Worm (Caenorhabditis elegans): Measurements from ENCODE around the gene dod-23.

The dod-23 gene

ce11 chrII:8412935-8413334, 14.0 kb upstream of the dod-23 start:
- TF ChIP-seq dpl-1 (GFP tag; optimal IDR thresholded peaks at IDR 0.05) (no peak), Y5F2A.4 (GFP tag; optimal IDR thresholded peaks at IDR 0.05) (no peak), unc-62 (GFP tag; optimal IDR thresholded peaks at IDR 0.05 in 1 of 2) (no peak), unc-62 (tag; optimal IDR thresholded peaks at IDR 0.05) (no peak), daf-16 (GFP tag; optimal IDR thresholded peaks at IDR 0.05) (no peak), daf-16 (tag; optimal IDR thresholded peaks at IDR 0.05) (peak; percentile 94), php-3 (GFP tag; IDR thresholded peaks at IDR 0.05) (peak; percentile 82), nhr-10 (tag; optimal IDR thresholded peaks at IDR 0.05) (no peak), nhr-102 (tag; optimal IDR thresholded peaks at IDR 0.05) (peak; percentile 32), dmd-8 (GFP tag; IDR thresholded peaks at IDR 0.05) (no peak), lin-15B (tag; optimal IDR thresholded peaks at IDR 0.05) (no peak), nhr-28 (tag; optimal IDR thresholded peaks at IDR 0.05) (peak; percentile 45), cey-2 (tag; optimal IDR thresholded peaks at IDR 0.05; ENCODE audit: borderline replicate concordance, insufficient read depth) (no peak), saeg-2 (GFP tag; IDR thresholded peaks at IDR 0.05) (no peak), D1046.2 (GFP tag; IDR thresholded peaks at IDR 0.05) (no peak), dve-1 (tag; optimal IDR thresholded peaks at IDR 0.05; ENCODE audit: insufficient read depth) (peak; percentile 70), hlh-11 (tag; optimal IDR thresholded peaks at IDR 0.05) (peak; percentile 88)

- TF ChIP-seq lsy-2 (tag; optimal IDR thresholded peaks at IDR 0.05) (no peak), unc-62 (GFP tag; optimal IDR thresholded peaks at IDR 0.05 in 1 of 2) (peak in 1 of 2 experiments; percentile 27), unc-62 (tag; optimal IDR thresholded peaks at IDR 0.05) (no peak), dve-1 (tag; optimal IDR thresholded peaks at IDR 0.05; ENCODE audit: insufficient read depth) (peak; percentile 42), mdl-1 (tag; optimal IDR thresholded peaks at IDR 0.05) (no peak), daf-16 (GFP tag; optimal IDR thresholded peaks at IDR 0.05) (no peak), daf-16 (tag; optimal IDR thresholded peaks at IDR 0.05) (peak; percentile 77), daf-12 (tag; optimal IDR thresholded peaks at IDR 0.05) (no peak), tra-1 (GFP tag; IDR thresholded peaks at IDR 0.05) (no peak), nhr-28 (tag; optimal IDR thresholded peaks at IDR 0.05) (peak; percentile 20), pqm-1 (tag; optimal IDR thresholded peaks at IDR 0.05) (peak; percentile 21), attf-4 (tag; optimal IDR thresholded peaks at IDR 0.05) (no peak), hlh-11 (tag; optimal IDR thresholded peaks at IDR 0.05) (peak; percentile 75), php-3 (GFP tag; IDR thresholded peaks at IDR 0.05) (0 out of 2 replicates have a peak, but pooled peaks have one; percentile 23), nhr-111 (GFP tag; optimal IDR thresholded peaks at IDR 0.05) (no peak), lin-15B (tag; optimal IDR thresholded peaks at IDR 0.05) (no peak), zip-11 (GFP tag; IDR thresholded peaks at IDR 0.05) (no peak), set-16 (GFP tag; IDR thresholded peaks at IDR 0.05) (0 out of 2 replicates have a peak, but pooled peaks have one; percentile 25), sdz-12 (GFP tag; optimal IDR thresholded peaks at IDR 0.05) (no peak)
Measured at ce11 chrII:8412061-8412721, 13.2 kb upstream of the dod-23 start, which contains the start of gene efl-3. efl-3 (plus strand) TSS chrII:8412671.

- no peak for TF ChIP-seq daf-12 (tag; optimal IDR thresholded peaks at IDR 0.05)
- TF ChIP-seq nhr-111 (GFP tag; optimal IDR thresholded peaks at IDR 0.05), result no peak
- no peak for TF ChIP-seq T20F7.1 (GFP tag; optimal IDR thresholded peaks at IDR 0.05)
- no peak for TF ChIP-seq attf-4 (tag; optimal IDR thresholded peaks at IDR 0.05)
- no peak for TF ChIP-seq Y5F2A.4 (GFP tag; optimal IDR thresholded peaks at IDR 0.05)
- TF ChIP-seq zip-11 (GFP tag; IDR thresholded peaks at IDR 0.05), result no peak
- TF ChIP-seq nhr-6 (tag; optimal IDR thresholded peaks at IDR 0.05), result no peak
- TF ChIP-seq lin-39 (tag; optimal IDR thresholded peaks at IDR 0.05), result no peak
- no peak for TF ChIP-seq fos-1 (tag; optimal IDR thresholded peaks at IDR 0.05)
- TF ChIP-seq unc-39 (tag; optimal IDR thresholded peaks at IDR 0.05), result no peak
- TF ChIP-seq egl-43 (GFP tag; IDR thresholded peaks at IDR 0.05), result no peak
- TF ChIP-seq nhr-42 (GFP tag; IDR thresholded peaks at IDR 0.05), result no peak
- no peak for TF ChIP-seq F49E8.2 (tag; optimal IDR thresholded peaks at IDR 0.05; ENCODE audit: borderline replicate concordance)
- TF ChIP-seq unc-130 (GFP tag; optimal IDR thresholded peaks at IDR 0.05), result no peak
- no peak for TF ChIP-seq mdt-29 (GFP tag; IDR thresholded peaks at IDR 0.05)
- TF ChIP-seq zip-2 (tag; optimal IDR thresholded peaks at IDR 0.05), result no peak
Measured at ce11 chrII:8411002-8411401, 12.0 kb upstream of the dod-23 start.
